Worm (Caenorhabditis elegans) whole organism, late embryonic: ENCODE results near the gene fbxb-47.

Experiments used
- ceh-31 ChIP-seq: sonication (generic microtip); optimal IDR thresholded peaks from 2 replicates; lab custom pipeline; 2016; ENCODE audit warnings: missing genetic modification characterization, missing compliant biosample characterization
- che-1 ChIP-seq: sonication (generic microtip); optimal IDR thresholded peaks from 2 replicates; lab custom pipeline; 2016; ENCODE audit warnings: mild to moderate bottlenecking, missing genetic modification characterization, missing compliant biosample characterization
- dve-1 ChIP-seq: sonication (generic microtip); optimal IDR thresholded peaks from 2 replicates; lab custom pipeline; 2017; ENCODE audit warnings: antibody characterized with exemption, mild to moderate bottlenecking, missing genetic modification characterization, missing compliant biosample characterization
- pha-4 ChIP-seq: fragments of 150-350 bp; optimal IDR thresholded peaks from 2 replicates; lab custom pipeline; 2018; ENCODE audit warnings: missing biosample characterization, missing genetic modification reagents, missing genetic modification characterization
- pqm-1 ChIP-seq: sonication (generic microtip); optimal IDR thresholded peaks from 2 replicates; lab custom pipeline; 2016; ENCODE audit warnings: missing genetic modification characterization, missing compliant biosample characterization
- rnt-1 ChIP-seq: sonication (generic microtip); optimal IDR thresholded peaks from 2 replicates; lab custom pipeline; 2016; ENCODE audit warnings: missing genetic modification characterization, missing compliant biosample characterization
- unc-42 ChIP-seq: sonication (generic microtip); optimal IDR thresholded peaks from 2 replicates; lab custom pipeline; 2016; ENCODE audit warnings: missing genotype, missing genetic modification characterization, missing compliant biosample characterization

DNA sequence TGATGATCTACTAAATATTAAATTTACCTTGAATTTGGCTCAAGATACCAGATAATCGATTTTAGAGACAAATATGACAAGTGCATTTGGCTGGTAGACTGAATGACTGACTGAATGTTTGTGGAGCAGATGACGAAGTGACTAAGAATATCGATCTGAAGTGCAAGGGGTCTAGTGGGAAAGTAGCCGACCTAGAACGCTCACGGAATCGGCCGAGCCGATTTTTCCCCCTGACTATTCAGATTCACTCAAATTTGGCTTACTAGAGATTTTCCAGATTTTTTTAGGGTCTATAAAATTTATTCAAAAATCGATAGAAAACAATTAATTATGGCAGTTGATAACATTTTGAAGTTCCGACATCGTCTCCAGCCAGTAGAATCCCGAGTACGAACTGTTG is 8.7 kb downstream of the fbxb-47 start, which contains the start of gene fbxc-26:
- TF ChIP-seq rnt-1 (tag; lab: Kevin White, UChicago) = no peak
- no peak for TF ChIP-seq pha-4 (tag; lab: Kevin White, UChicago)
- no peak for TF ChIP-seq ceh-31 (tag; lab: Kevin White, UChicago)
- TF ChIP-seq unc-42 (tag; lab: Kevin White, UChicago) = no peak
- no peak for TF ChIP-seq dve-1 (tag; lab: Kevin White, UChicago)
- TF ChIP-seq pqm-1 (tag; lab: Kevin White, UChicago) = no peak
- TF ChIP-seq che-1 (tag; lab: Kevin White, UChicago) = no peak
